Fruit fly (Drosophila melanogaster): ENCODE results near the gene CG33170.

dm6 chr3L:22860487-22860886 is 3.9 kb upstream of the CG33170 start, which contains the start of gene CG13239:
- TF ChIP-seq CG6272 (GFP tag; IDR thresholded peaks at IDR 0.05) = no peak
- TF ChIP-seq CG42726 (GFP tag; IDR thresholded peaks at IDR 0.05; ENCODE audit: partially characterized antibody) = no peak
- no peak for TF ChIP-seq fd102C (GFP tag; optimal IDR thresholded peaks at IDR 0.05)
- no peak for TF ChIP-seq CG13287 (GFP tag; IDR thresholded peaks at IDR 0.05; ENCODE audit: partially characterized antibody)
- TF ChIP-seq CoRest (tag; optimal IDR thresholded peaks at IDR 0.05) = no peak
- TF ChIP-seq CG9797 (GFP tag; optimal IDR thresholded peaks at IDR 0.05) = no peak
- no peak for TF ChIP-seq CG3838 (GFP tag; optimal IDR thresholded peaks at IDR 0.05)

Data from whole organism, embryonic.